Fruit fly (Drosophila melanogaster): ENCODE data around the gene CkIIalpha-i1.

CkIIalpha-i1 gene

DNA sequence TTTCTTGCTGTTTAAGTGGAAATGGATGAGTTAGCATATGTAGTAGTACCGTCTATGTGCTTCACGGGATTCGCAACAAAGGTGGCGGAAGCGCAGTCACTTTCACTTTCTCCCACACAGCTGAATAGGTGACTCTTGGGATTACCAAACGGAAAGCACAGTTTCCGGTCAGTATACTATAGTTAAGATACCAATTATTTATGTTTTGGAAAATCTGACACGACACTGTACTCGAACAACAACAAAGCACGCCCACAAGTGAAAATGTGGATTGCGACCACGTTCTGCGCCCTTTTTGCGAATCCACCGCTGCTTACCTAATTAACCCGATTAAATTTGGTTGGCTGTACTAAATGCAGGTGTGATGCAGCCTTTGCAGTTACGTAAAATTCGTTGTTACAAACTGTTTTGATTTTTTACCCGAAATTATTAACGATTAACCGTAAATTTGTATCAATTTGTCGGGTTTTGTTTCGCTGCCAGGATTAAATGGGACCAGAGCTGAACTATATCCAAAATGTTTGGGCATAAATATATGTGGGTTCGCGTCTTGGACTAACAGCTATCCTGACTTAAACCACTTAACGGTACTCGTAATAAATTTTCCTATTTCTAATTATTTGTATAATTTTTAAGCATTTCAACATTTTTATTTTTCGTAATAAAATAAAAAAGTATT is 18.2 kb downstream of the CkIIalpha-i1 start, which contains the start of gene CG18081 (continued):
- TF ChIP-seq kah (GFP tag; optimal IDR thresholded peaks at IDR 0.05) (no peak), schlank (tag; optimal IDR thresholded peaks at IDR 0.05) (no peak), hb (GFP tag; IDR thresholded peaks at IDR 0.05; ENCODE audit: partially characterized antibody) (no peak), caup (GFP tag; optimal IDR thresholded peaks at IDR 0.05; ENCODE audit: severe bottlenecking) (no peak), Ets65A (GFP tag) (no peak), CG10565 (GFP tag; optimal IDR thresholded peaks at IDR 0.05) (no peak), CG12659 (GFP tag; optimal IDR thresholded peaks at IDR 0.05) (peak; percentile 42), CG8924 (tag; optimal IDR thresholded peaks at IDR 0.05) (peak; percentile 15), D19B (GFP tag; optimal IDR thresholded peaks at IDR 0.05) (no peak), Nf-YB (GFP tag; optimal IDR thresholded peaks at IDR 0.05) (no peak), pnt (GFP tag; optimal IDR thresholded peaks at IDR 0.05) (no peak), shn (GFP tag; optimal IDR thresholded peaks at IDR 0.05) (no peak), z (GFP tag; IDR thresholded peaks at IDR 0.05) (no peak), Antp (GFP tag; optimal IDR thresholded peaks at IDR 0.05) (no peak), CG11560 (tag; IDR thresholded peaks at IDR 0.05) (no peak), wek (GFP tag; optimal IDR thresholded peaks at IDR 0.05) (peak; percentile 22), crol (GFP tag; IDR thresholded peaks at IDR 0.05) (no peak), onecut (GFP tag; IDR thresholded peaks at IDR 0.05) (no peak), CG2129 (GFP tag; IDR thresholded peaks at IDR 0.05; ENCODE audit: partially characterized antibody) (no peak), Aef1 (GFP tag; IDR thresholded peaks at IDR 0.05) (no peak), CG10959 (GFP tag; IDR thresholded peaks at IDR 0.05) (no peak), CG7372 (GFP tag; IDR thresholded peaks at IDR 0.05) (no peak), CG18476 (GFP tag; optimal IDR thresholded peaks at IDR 0.05) (no peak), CG14014 (GFP tag; IDR thresholded peaks at IDR 0.05) (no peak), CG15514 (GFP tag; optimal IDR thresholded peaks at IDR 0.05) (peak; percentile 49), Dll (GFP tag; IDR thresholded peaks at IDR 0.05; ENCODE audit: partially characterized antibody) (no peak), trem (tag; optimal IDR thresholded peaks at IDR 0.05) (peak; percentile 52), CG17361 (GFP tag; IDR thresholded peaks at IDR 0.05) (0 out of 3 replicates have a peak, but pooled peaks have one; percentile 16), CG14710 (tag; optimal IDR thresholded peaks at IDR 0.05) (peak; percentile 49), pan (optimal IDR thresholded peaks at IDR 0.05) (no peak), pan (GFP tag; optimal IDR thresholded peaks at IDR 0.05 in 1 of 2, IDR thresholded peaks at IDR 0.05 in 1 of 2) (no peak), bcd (GFP tag; optimal IDR thresholded peaks at IDR 0.05) (no peak), Ravus (GFP tag; IDR thresholded peaks at IDR 0.05) (no peak), Blimp-1 (GFP tag; optimal IDR thresholded peaks at IDR 0.05) (peak; percentile 66), row (GFP tag; IDR thresholded peaks at IDR 0.05) (peak; percentile 50; the same call in 2 of the 3 replicates), CG3163 (GFP tag; optimal IDR thresholded peaks at IDR 0.05) (no peak), stwl (tag; optimal IDR thresholded peaks at IDR 0.05) (peak; percentile 89), chinmo (GFP tag; IDR thresholded peaks at IDR 0.05; ENCODE audit: partially characterized antibody) (no peak), CG1602 (GFP tag; optimal IDR thresholded peaks at IDR 0.05) (no peak), slou (GFP tag; optimal IDR thresholded peaks at IDR 0.05) (no peak), CG3065 (GFP tag; optimal IDR thresholded peaks at IDR 0.05) (no peak), CG9609 (GFP tag; optimal IDR thresholded peaks at IDR 0.05) (no peak), tio (GFP tag; optimal IDR thresholded peaks at IDR 0.05) (no peak), Atf3 (GFP tag; optimal IDR thresholded peaks at IDR 0.05) (no peak), nmo (GFP tag; optimal IDR thresholded peaks at IDR 0.05) (peak; percentile 36), CG2889 (GFP tag; IDR thresholded peaks at IDR 0.05) (no peak), Hey (tag; optimal IDR thresholded peaks at IDR 0.05) (no peak), Nf-YC (tag; optimal IDR thresholded peaks at IDR 0.05) (no peak), odd (GFP tag; optimal IDR thresholded peaks at IDR 0.05) (no peak), Fer2 (tag; optimal IDR thresholded peaks at IDR 0.05) (no peak)
